Worm (Caenorhabditis elegans): Measurements from ENCODE around the gene T06E6.15.
"Not testable (repeated sequence)": the region's sequence is repeated elsewhere in the genome, so short reads cannot be mapped to it uniquely, and the experiment has no call there.

The T06E6.15 gene

ce11 chrV:15361412-15361811 lies 38.2 kb downstream of the T06E6.15 start, which contains the start of gene ech-1.1:
Gene ech-1.1, minus strand, starts transcription at chrV:15361512.
- not testable (repeated sequence) for TF ChIP-seq egl-27, nhr-28, nhr-76 (tag; optimal IDR thresholded peaks at IDR 0.05)

- no peak for TF ChIP-seq skn-1 (tag; optimal IDR thresholded peaks at IDR 0.05)
- no peak for TF ChIP-seq R02D3.7 (tag; optimal IDR thresholded peaks at IDR 0.05)
- TF ChIP-seq pqm-1 (tag; optimal IDR thresholded peaks at IDR 0.05), result peak; percentile 99
- peak; percentile 99 for TF ChIP-seq elt-2 (tag; optimal IDR thresholded peaks at IDR 0.05)
- TF ChIP-seq jun-1 (tag; optimal IDR thresholded peaks at IDR 0.05), result peak; percentile 57
- peak; percentile 60 for TF ChIP-seq egl-27 (tag; optimal IDR thresholded peaks at IDR 0.05)
These were observed 44.9 kb downstream of the T06E6.15 start, which contains the start of gene C29F3.7 for ce11 chrV:15354648-15355047. Gene C29F3.7, plus strand, starts transcription at chrV:15354901.

ce11 chrV:15352376-15352775 lies 47.2 kb downstream of the T06E6.15 start, which contains the start of gene srx-58:
Gene srx-58, plus strand, starts transcription at chrV:15352676.
- TF ChIP-seq fkh-2 (tag; optimal IDR thresholded peaks at IDR 0.05) (no peak), nhr-28 (tag; optimal IDR thresholded peaks at IDR 0.05) (no peak), daf-12 (tag; optimal IDR thresholded peaks at IDR 0.05) (no peak), eor-1 (tag; optimal IDR thresholded peaks at IDR 0.05) (no peak), ama-1 (optimal IDR thresholded peaks at IDR 0.05) (no peak), nhr-43 (tag; optimal IDR thresholded peaks at IDR 0.05; ENCODE audit: poor library complexity, severe bottlenecking) (no peak), pqm-1 (tag; optimal IDR thresholded peaks at IDR 0.05) (no peak), skn-1 (tag; optimal IDR thresholded peaks at IDR 0.05) (no peak), lsy-12 (tag; optimal IDR thresholded peaks at IDR 0.05) (no peak), aly-2 (tag; optimal IDR thresholded peaks at IDR 0.05) (no peak), ZK546.5 (tag; optimal IDR thresholded peaks at IDR 0.05) (no peak), hmg-11 (tag; optimal IDR thresholded peaks at IDR 0.05) (no peak), ceh-9 (tag; optimal IDR thresholded peaks at IDR 0.05) (no peak), lin-39 (tag; optimal IDR thresholded peaks at IDR 0.05) (no peak), egl-27 (tag; optimal IDR thresholded peaks at IDR 0.05) (no peak), jun-1 (tag; optimal IDR thresholded peaks at IDR 0.05) (no peak), ceh-16 (tag; optimal IDR thresholded peaks at IDR 0.05) (no peak)

ce11 chrV:15350615-15351014 lies 49.0 kb downstream of the T06E6.15 start, which contains the start of gene clec-231:
Gene clec-231, minus strand, starts transcription at chrV:15350715.
- TF ChIP-seq snpc-4 (tag; optimal IDR thresholded peaks at IDR 0.05) (no peak), fkh-10 (GFP tag; optimal IDR thresholded peaks at IDR 0.05) (no peak), nhr-237 (tag; optimal IDR thresholded peaks at IDR 0.05) (no peak), ama-1 (optimal IDR thresholded peaks at IDR 0.05) (no peak), nhr-23 (tag; optimal IDR thresholded peaks at IDR 0.05) (no peak), nhr-25 (tag; optimal IDR thresholded peaks at IDR 0.05) (no peak)

ce11 chrV:15349044-15349443 lies 50.5 kb downstream of the T06E6.15 start, which contains the start of gene clec-230:
Gene clec-230, minus strand, starts transcription at chrV:15349144.
- TF ChIP-seq nhr-12 (tag; optimal IDR thresholded peaks at IDR 0.05) (no peak), ceh-28 (tag; optimal IDR thresholded peaks at IDR 0.05) (no peak), ceh-16 (tag; optimal IDR thresholded peaks at IDR 0.05) (no peak), aly-2 (tag; optimal IDR thresholded peaks at IDR 0.05) (no peak), jun-1 (tag; optimal IDR thresholded peaks at IDR 0.05) (no peak), lin-39 (tag; optimal IDR thresholded peaks at IDR 0.05) (no peak), nhr-28 (tag; optimal IDR thresholded peaks at IDR 0.05) (no peak), ztf-11 (tag; optimal IDR thresholded peaks at IDR 0.05) (no peak), pqm-1 (tag; optimal IDR thresholded peaks at IDR 0.05) (no peak), fos-1 (tag; optimal IDR thresholded peaks at IDR 0.05) (no peak), lsy-12 (tag; optimal IDR thresholded peaks at IDR 0.05) (no peak)
